Worm (Caenorhabditis elegans): Measurements from ENCODE around the gene F22H10.1.

F22H10.1 gene

DNA sequence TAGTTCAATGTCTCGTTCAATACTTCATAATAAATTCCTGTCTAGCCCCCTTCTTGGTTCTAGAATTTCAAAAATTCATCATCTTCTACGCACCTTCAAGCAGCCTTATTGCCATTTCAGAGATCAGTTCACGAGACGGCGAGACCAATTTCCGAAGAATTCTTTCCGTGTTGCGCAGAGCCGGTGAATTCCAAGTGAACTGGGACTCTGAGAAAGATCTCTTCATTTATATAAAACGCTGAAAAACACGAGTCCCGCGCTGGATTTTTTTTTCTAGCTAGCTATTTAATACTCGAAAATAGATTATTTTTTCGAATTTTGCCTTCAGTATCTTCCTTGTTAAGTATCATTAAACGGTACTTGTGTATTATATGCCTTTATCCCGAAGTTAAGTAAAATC is 28.9 kb downstream of the F22H10.1 start:
- TF ChIP-seq W03F9.2 (tag; optimal IDR thresholded peaks at IDR 0.05) (no peak), dao-5 (tag; optimal IDR thresholded peaks at IDR 0.05) (no peak), him-1 (tag; optimal IDR thresholded peaks at IDR 0.05) (no peak)

DNA sequence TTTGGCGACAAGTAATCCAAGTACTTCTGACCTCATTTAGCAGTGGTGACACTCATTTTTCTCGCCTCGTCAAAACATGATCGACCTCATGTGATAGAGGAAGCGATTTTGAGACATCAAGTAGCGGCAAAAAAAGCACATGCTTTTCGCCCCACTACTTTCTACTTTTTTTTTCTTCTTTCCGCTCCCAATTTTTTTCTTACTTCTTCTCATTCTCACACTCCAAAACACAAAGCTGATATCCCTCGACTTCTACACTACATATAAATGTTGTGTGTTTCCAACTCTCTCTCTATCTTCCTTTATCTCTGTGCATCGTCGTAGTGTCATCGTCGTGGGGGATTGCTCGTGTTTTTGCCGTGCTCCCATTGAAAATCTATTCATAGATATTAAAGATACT is 30.0 kb downstream of the F22H10.1 start:
- TF ChIP-seq him-1 (tag; optimal IDR thresholded peaks at IDR 0.05), result no peak
- no peak for TF ChIP-seq W03F9.2 (tag; optimal IDR thresholded peaks at IDR 0.05)
- TF ChIP-seq dao-5 (tag; optimal IDR thresholded peaks at IDR 0.05), result no peak

DNA sequence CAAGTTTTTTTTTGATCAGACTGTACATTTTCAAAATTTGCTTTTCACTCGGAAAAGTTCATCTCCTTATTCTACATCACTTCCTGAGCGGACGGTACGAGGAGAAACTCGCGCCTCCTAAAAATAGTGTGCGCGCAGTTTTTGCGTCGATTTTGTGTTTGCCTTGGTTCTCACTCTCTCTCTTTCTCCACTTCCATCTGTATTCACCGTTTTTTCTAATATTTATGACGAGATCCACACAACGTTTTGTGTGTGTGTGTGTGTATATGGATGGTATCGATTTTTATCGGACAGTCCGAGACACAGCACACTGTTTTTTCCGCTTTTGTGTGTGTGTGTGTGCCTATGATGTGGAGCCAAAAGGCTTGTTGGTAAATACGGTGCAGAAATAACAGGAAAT is 31.2 kb downstream of the F22H10.1 start:
- no peak for TF ChIP-seq him-1 (tag; optimal IDR thresholded peaks at IDR 0.05)
- no peak for TF ChIP-seq W03F9.2 (tag; optimal IDR thresholded peaks at IDR 0.05)
- no peak for TF ChIP-seq dao-5 (tag; optimal IDR thresholded peaks at IDR 0.05)

DNA sequence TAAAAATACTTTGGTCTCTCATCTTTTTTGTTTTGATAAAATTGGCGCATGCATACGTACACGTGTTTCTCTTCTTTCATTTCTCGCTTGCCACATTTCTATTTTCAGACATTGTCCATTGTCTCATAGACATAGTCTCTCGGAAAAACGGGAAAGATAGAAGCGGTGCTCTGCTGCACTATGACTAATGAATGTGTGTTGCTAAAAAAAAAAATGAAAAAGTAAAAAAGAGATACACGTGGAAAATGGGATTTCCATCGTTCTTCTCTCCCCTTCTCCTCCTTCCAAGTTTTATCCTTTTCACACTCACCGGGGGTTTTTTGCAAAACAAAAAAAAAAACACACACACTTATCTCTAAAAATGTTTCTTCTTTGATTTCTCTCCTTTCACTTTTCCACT is 32.7 kb downstream of the F22H10.1 start:
- TF ChIP-seq dao-5 (tag; optimal IDR thresholded peaks at IDR 0.05), result no peak
- no peak for TF ChIP-seq him-1 (tag; optimal IDR thresholded peaks at IDR 0.05)
- TF ChIP-seq W03F9.2 (tag; optimal IDR thresholded peaks at IDR 0.05), result no peak

DNA sequence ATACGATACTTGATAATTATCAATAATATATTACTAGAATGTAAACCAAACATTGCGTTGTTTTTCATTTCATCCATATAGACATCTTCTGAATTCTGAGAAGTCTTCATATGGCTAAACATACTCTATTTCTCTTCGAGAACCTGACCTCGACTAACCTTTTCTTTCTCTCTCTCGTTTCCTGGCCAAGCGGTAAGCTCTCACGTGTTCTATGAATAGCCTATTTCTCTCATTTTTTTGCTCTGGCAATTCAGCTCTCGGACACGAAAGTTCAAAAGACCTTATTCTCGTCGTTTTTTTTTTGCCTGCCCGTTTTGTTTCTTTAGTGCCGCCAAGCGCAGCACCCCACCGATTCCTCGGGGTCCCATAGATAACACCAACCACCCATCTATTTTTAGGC is 35.2 kb downstream of the F22H10.1 start:
- no peak for TF ChIP-seq dao-5 (tag; optimal IDR thresholded peaks at IDR 0.05)

DNA sequence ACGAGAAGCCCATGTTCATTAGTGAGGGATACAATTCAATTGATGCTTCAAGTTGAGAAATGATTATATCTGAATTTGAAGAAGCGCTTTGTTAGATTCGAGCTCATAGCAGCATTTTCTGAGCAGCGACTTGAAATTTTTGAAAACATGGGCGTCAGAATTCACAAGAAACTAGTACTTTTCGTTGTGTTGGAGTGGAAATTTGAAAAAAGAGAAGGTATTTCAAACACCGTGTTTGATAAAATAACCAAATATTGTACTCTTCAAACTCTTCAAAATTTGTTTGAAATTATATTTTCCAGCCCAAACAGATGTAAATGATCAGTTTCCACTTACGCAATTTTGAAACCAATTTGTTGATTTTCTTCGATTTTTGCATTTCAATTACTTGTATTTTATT is 42.7 kb downstream of the F22H10.1 start, which contains the start of gene C10E2.2:
Gene C10E2.2 (plus strand): TSS at position 301 of the 400 bp plus-strand sequence.
- no peak for TF ChIP-seq W03F9.2 (tag; optimal IDR thresholded peaks at IDR 0.05)

DNA sequence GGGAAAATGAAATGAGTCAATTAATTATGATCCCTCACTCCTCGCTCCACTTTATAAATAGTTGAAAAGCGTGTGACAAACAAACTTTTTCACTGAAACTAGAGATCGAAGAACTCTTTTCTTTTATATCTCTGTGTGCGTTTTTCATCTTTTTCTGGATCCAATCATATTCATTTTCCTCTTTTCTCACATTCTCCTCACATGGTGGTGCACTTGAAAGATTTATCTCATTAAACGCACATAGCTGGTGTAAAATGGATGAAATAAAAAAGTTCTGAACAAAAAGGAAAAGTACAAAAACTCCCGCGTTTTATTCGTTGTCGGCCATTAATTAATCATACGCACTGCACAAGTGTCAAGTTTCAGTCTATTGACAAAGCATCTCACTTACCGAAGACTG is 50.0 kb downstream of the F22H10.1 start:
- TF ChIP-seq dao-5 (tag; optimal IDR thresholded peaks at IDR 0.05) (no peak), him-1 (tag; optimal IDR thresholded peaks at IDR 0.05) (no peak), W03F9.2 (tag; optimal IDR thresholded peaks at IDR 0.05) (no peak)

Measured in whole organism, L4/young adult.